Fruit fly (Drosophila melanogaster) whole organism: ENCODE measurements around the gene CG4004.

Experiments
- CG8478 ChIP-seq: fragments of >200 bp; optimal IDR thresholded peaks from 2 replicates; lab custom pipeline; 2018; ENCODE audit warnings: inconsistent platforms
- EcR ChIP-seq, 2 experiments: fragments of >200 bp; optimal IDR thresholded peaks; 2 replicates each; lab custom pipeline; 2017; ENCODE audit warnings: missing biosample characterization in 2 of 2, missing genetic modification characterization in 2 of 2, missing genetic modification reagents in 2 of 2
- pan ChIP-seq: fragments of >200 bp; optimal IDR thresholded peaks from 2 replicates; lab custom pipeline; 2017
- psq ChIP-seq: fragments of >200 bp; optimal IDR thresholded peaks from 2 replicates; lab custom pipeline; 2017
- usp ChIP-seq: fragments of >200 bp; optimal IDR thresholded peaks from 2 replicates; lab custom pipeline; 2017; ENCODE audit warnings: missing biosample characterization, missing genetic modification characterization, mixed read lengths

DNA sequence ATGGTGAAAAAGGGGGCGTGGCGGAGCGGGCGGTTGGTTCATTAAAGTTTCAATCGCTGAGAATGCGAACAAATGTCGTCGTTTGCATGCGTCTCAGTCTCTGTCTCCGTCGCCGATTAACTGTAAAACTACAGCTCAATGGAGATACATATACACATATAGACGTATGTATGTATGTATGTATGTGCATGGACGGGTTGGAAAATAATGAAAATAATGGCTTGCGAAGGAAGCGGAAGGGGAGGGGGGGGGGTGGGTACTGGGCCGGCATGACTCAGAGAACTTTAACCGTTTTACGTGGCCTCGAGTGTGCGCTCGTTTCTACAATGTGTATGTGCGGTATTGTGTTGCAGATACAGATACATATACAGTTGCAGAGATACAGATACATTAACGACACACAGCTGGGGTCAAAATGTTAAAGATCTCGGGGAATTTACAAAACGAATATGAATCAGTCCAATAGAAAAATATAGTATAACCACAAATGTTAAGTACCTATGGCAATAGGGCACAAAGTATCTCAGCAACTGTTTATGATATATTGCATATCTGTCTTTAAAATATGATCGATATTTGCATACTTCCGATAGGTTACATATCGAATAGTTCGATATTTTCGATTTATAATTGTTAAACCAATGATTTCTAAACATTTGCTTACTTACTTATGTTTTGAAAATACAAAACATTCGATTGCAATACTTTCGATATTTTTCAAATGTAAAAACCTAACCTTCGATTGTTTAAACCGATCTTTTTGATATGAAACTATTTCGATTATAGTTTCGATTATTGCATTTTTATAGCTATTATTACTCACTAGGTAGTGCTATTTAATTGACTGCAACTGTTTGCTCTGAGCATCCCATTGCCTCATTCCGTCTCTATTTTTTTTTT lies 19.5 kb upstream of the CG4004 start:
- no peak for TF ChIP-seq EcR (GFP tag; optimal IDR thresholded peaks at IDR 0.05; lab: Kevin White, UChicago)
- no peak for TF ChIP-seq CG8478 (lab: Kevin White, UChicago)
- no peak for TF ChIP-seq psq (lab: Kevin White, UChicago)
- no peak for TF ChIP-seq usp (GFP tag; lab: Kevin White, UChicago)
- no peak for TF ChIP-seq pan
